1 fruit fly cellular context compared by ENCODE assay signal in genomic region chr3L:18073559-18074134, dm6.
TF ChIP-seq lines count a peak whose summit lies in the region.

CG44004 (minus strand) TSS chr3L:18073863.

TF ChIP-seq in whole organism, prepupa, 60 proteins besides CTCF, POLR2A, EP300 and RAD21 (continued from another document):
- TF ChIP-seq Eip75B (GFP tag; optimal IDR thresholded peaks at IDR 0.05; lab: Kevin White, UChicago) (no peak), CG15336 (GFP tag; IDR thresholded peaks at IDR 0.05; lab: Robert Waterston, UW) (no peak)
